Fruit fly (Drosophila melanogaster): Measurements from ENCODE around the gene Hs3st-B.

The Hs3st-B gene

DNA sequence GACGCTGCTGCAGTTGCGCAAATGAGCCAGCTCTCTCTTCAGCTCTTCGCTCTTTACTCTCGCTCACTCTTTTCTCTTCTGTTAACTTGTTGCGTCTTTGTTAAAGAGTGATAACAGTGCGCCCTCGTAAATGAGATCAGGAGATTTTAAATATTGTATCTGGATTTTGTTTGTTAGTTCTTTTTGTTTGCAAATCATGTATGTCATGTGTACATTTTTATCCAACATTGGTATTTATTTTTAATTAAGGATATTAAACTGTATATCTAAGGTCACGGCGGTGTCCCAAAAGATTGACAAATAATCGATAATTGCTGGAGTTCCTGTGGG, 50.3 kb downstream of the Hs3st-B start (continued):
- peak; percentile 32 for TF ChIP-seq HLH54F (GFP tag; optimal IDR thresholded peaks at IDR 0.05)
- TF ChIP-seq Abd-B (GFP tag; optimal IDR thresholded peaks at IDR 0.05) = peak; percentile 4
- TF ChIP-seq hkb (optimal IDR thresholded peaks at IDR 0.05) = no peak
- peak; percentile 56 for TF ChIP-seq hkb (GFP tag; IDR thresholded peaks at IDR 0.05)
- TF ChIP-seq CHES-1-like (GFP tag; optimal IDR thresholded peaks at IDR 0.05) = peak; percentile 2
- no peak for TF ChIP-seq CrebB (tag; optimal IDR thresholded peaks at IDR 0.05)
- TF ChIP-seq Gug (GFP tag; IDR thresholded peaks at IDR 0.05) = peak; percentile 37; the same call in 1 of the 4 replicates
- no peak for TF ChIP-seq crp (GFP tag; optimal IDR thresholded peaks at IDR 0.05)
- TF ChIP-seq CG11398 (GFP tag; optimal IDR thresholded peaks at IDR 0.05) = no peak
- peak; percentile 65 for TF ChIP-seq chn (GFP tag; optimal IDR thresholded peaks at IDR 0.05)
- peak; percentile 46 for TF ChIP-seq Xbp1 (GFP tag; optimal IDR thresholded peaks at IDR 0.05)
- TF ChIP-seq Atf6 (GFP tag; IDR thresholded peaks at IDR 0.05) = peak; percentile 46
- TF ChIP-seq CG17912 (GFP tag; optimal IDR thresholded peaks at IDR 0.05) = no peak
- TF ChIP-seq btn (GFP tag; optimal IDR thresholded peaks at IDR 0.05) = no peak
- TF ChIP-seq CG17612 (GFP tag; IDR thresholded peaks at IDR 0.05) = no peak
- no peak for TF ChIP-seq CG17802 (tag; optimal IDR thresholded peaks at IDR 0.05)
- TF ChIP-seq jing (GFP tag; optimal IDR thresholded peaks at IDR 0.05) = no peak
- no peak for TF ChIP-seq CG10274 (GFP tag; optimal IDR thresholded peaks at IDR 0.05)
- TF ChIP-seq NfI (GFP tag; optimal IDR thresholded peaks at IDR 0.05) = peak; percentile 35
- no peak for TF ChIP-seq br (optimal IDR thresholded peaks at IDR 0.05)
- TF ChIP-seq CG12104 (GFP tag; optimal IDR thresholded peaks at IDR 0.05) = no peak
- TF ChIP-seq CG31224 (GFP tag; IDR thresholded peaks at IDR 0.05) = no peak
- peak; percentile 50; the same call in 1 of the 2 replicates for TF ChIP-seq ranshi (GFP tag; IDR thresholded peaks at IDR 0.05)
- no peak for TF ChIP-seq CG1602 (GFP tag; optimal IDR thresholded peaks at IDR 0.05)
- no peak for TF ChIP-seq Usf (GFP tag; optimal IDR thresholded peaks at IDR 0.05)
- TF ChIP-seq Drgx (GFP tag; IDR thresholded peaks at IDR 0.05) = peak; percentile 59; the same call in 1 of the 2 replicates
- TF ChIP-seq pb (GFP tag; optimal IDR thresholded peaks at IDR 0.05) = no peak
- no peak for TF ChIP-seq toy (GFP tag; IDR thresholded peaks at IDR 0.05)
- TF ChIP-seq Hr39 (optimal IDR thresholded peaks at IDR 0.05) = no peak
- peak in 1 of 2 experiments; percentile 10 for TF ChIP-seq dpn (GFP tag; optimal IDR thresholded peaks at IDR 0.05)
- TF ChIP-seq lilli (GFP tag; optimal IDR thresholded peaks at IDR 0.05) = peak; percentile 50
- TF ChIP-seq CG14965 (GFP tag; optimal IDR thresholded peaks at IDR 0.05; ENCODE audit: borderline replicate concordance) = no peak
- no peak for TF ChIP-seq vfl (GFP tag; optimal IDR thresholded peaks at IDR 0.05)
- peak; percentile 29 for TF ChIP-seq CG18262 (tag; optimal IDR thresholded peaks at IDR 0.05)
- TF ChIP-seq H15 (GFP tag; IDR thresholded peaks at IDR 0.05) = no peak
- no peak for TF ChIP-seq CG6765 (GFP tag; optimal IDR thresholded peaks at IDR 0.05)
- no peak for TF ChIP-seq sqz (GFP tag; optimal IDR thresholded peaks at IDR 0.05)
- no peak for TF ChIP-seq danr (GFP tag; IDR thresholded peaks at IDR 0.05)
- no peak for TF ChIP-seq CG13296 (GFP tag; optimal IDR thresholded peaks at IDR 0.05)
- no peak for TF ChIP-seq ewg (GFP tag; optimal IDR thresholded peaks at IDR 0.05)
- no peak for TF ChIP-seq da (GFP tag; optimal IDR thresholded peaks at IDR 0.05)
- no peak for TF ChIP-seq Lpt (GFP tag; optimal IDR thresholded peaks at IDR 0.05)
- TF ChIP-seq Spps (tag; optimal IDR thresholded peaks at IDR 0.05) = peak; percentile 22
- peak; percentile 42 for TF ChIP-seq dmrt99B (tag; optimal IDR thresholded peaks at IDR 0.05)
- TF ChIP-seq CG5180 (GFP tag; optimal IDR thresholded peaks at IDR 0.05) = no peak
- TF ChIP-seq CG8924 (tag; optimal IDR thresholded peaks at IDR 0.05) = peak; percentile 0
- 0 out of 2 replicates have a peak, but pooled peaks have one; percentile 35 for TF ChIP-seq CG11247 (GFP tag; IDR thresholded peaks at IDR 0.05)
- TF ChIP-seq zf30C (GFP tag; optimal IDR thresholded peaks at IDR 0.05) = no peak
- peak; percentile 17 for TF ChIP-seq CG12769 (tag; optimal IDR thresholded peaks at IDR 0.05)
- peak; percentile 91 for TF ChIP-seq Med (GFP tag)
- no peak for TF ChIP-seq CG8281 (tag; optimal IDR thresholded peaks at IDR 0.05)
- no peak for TF ChIP-seq Stat92E (GFP tag; optimal IDR thresholded peaks at IDR 0.05)
- no peak for TF ChIP-seq CG10147 (GFP tag; optimal IDR thresholded peaks at IDR 0.05)
